Worm (Caenorhabditis elegans) whole organism, L1 larva: ENCODE results near the gene plpp-1.1.

ENCODE experiments used
- C04F5.9 ChIP-seq: sonication (generic microtip); optimal IDR thresholded peaks from 2 replicates; lab custom pipeline; 2016; ENCODE audit warnings: missing genetic modification characterization, missing compliant biosample characterization
- C16A3.4 ChIP-seq: fragments of 150-350 bp; optimal IDR thresholded peaks from 2 replicates; lab custom pipeline; 2014; ENCODE audit warnings: missing biosample characterization, missing genetic modification characterization
- F16B12.6 ChIP-seq: fragments of 150-350 bp; optimal IDR thresholded peaks from 2 replicates; lab custom pipeline; 2014; ENCODE audit warnings: missing biosample characterization, missing genetic modification characterization
- aly-2 ChIP-seq: fragments of 150-350 bp; optimal IDR thresholded peaks from 2 replicates; lab custom pipeline; 2014; ENCODE audit warnings: missing biosample characterization, missing genetic modification characterization
- ama-1 ChIP-seq: fragments of 150-350 bp; optimal IDR thresholded peaks from 2 replicates; lab custom pipeline; 2014
- blmp-1 ChIP-seq: fragments of 150-350 bp; optimal IDR thresholded peaks from 2 replicates; lab custom pipeline; 2014; ENCODE audit warnings: missing biosample characterization, missing genetic modification characterization
- ceh-82 ChIP-seq, 3 experiments: fragments of 150-350 bp in 1 of 3; sonication (generic microtip) in 2 of 3; optimal IDR thresholded peaks; 2 replicates each; lab custom pipeline; 2014 to 2017; ENCODE audit warnings: missing biosample characterization in 3 of 3, missing genetic modification characterization in 3 of 3
- ceh-90 ChIP-seq: sonication (generic microtip); optimal IDR thresholded peaks from 2 replicates; lab custom pipeline; 2016; ENCODE audit warnings: missing genetic modification characterization, missing compliant biosample characterization
- dsc-1 ChIP-seq: sonication (generic microtip); optimal IDR thresholded peaks from 2 replicates; lab custom pipeline; 2016; ENCODE audit warnings: mild to moderate bottlenecking, missing genetic modification characterization, missing compliant biosample characterization
- elt-2 ChIP-seq: sonication (generic microtip); optimal IDR thresholded peaks from 2 replicates; lab custom pipeline; 2016; ENCODE audit warnings: missing genetic modification characterization, mild to moderate bottlenecking, inconsistent platforms, missing compliant biosample characterization, missing genetic modification reagents
- elt-3 ChIP-seq, 6 experiments: fragments of 150-350 bp in 1 of 6; sonication (generic microtip); optimal IDR thresholded peaks; 2 replicates each; lab custom pipeline; 2017 to 2018; ENCODE audit warnings: missing biosample characterization in 6 of 6, missing genetic modification characterization in 6 of 6, inconsistent platforms in 1 of 6
- ets-5 ChIP-seq: fragments of 200-800 bp; sonication (Bioruptor generic); IDR thresholded peaks from 2 replicates; pipeline ENCODE4 v1.3.6; 2022; ENCODE audit warnings: missing genetic modification characterization, missing compliant biosample characterization
- fkh-4 ChIP-seq: sonication (generic microtip); optimal IDR thresholded peaks from 2 replicates; lab custom pipeline; 2016; ENCODE audit warnings: missing compliant biosample characterization, missing genetic modification characterization, borderline replicate concordance
- hlh-4 ChIP-seq: sonication (generic microtip); optimal IDR thresholded peaks from 2 replicates; lab custom pipeline; 2016; ENCODE audit warnings: mild to moderate bottlenecking, missing genetic modification characterization, missing compliant biosample characterization
- hpl-2 ChIP-seq: fragments of 150-350 bp; optimal IDR thresholded peaks from 2 replicates; lab custom pipeline; 2014; ENCODE audit warnings: missing biosample characterization, missing genetic modification reagents, missing genetic modification characterization
- irx-1 ChIP-seq: sonication (generic microtip); optimal IDR thresholded peaks from 2 replicates; lab custom pipeline; 2016; ENCODE audit warnings: missing genetic modification characterization, missing compliant biosample characterization
- lin-13 ChIP-seq: fragments of 150-350 bp; optimal IDR thresholded peaks from 2 replicates; lab custom pipeline; 2014; ENCODE audit warnings: missing biosample characterization, missing genetic modification reagents, missing genetic modification characterization
- lin-15B ChIP-seq: fragments of 150-350 bp; sonication (generic microtip); optimal IDR thresholded peaks from 3 replicates; lab custom pipeline; 2014; ENCODE audit warnings: missing biosample characterization, missing genetic modification characterization
- lin-35 ChIP-seq, 2 experiments: fragments of 150-350 bp; optimal IDR thresholded peaks; 2 replicates each; lab custom pipeline; 2014; ENCODE audit warnings: missing biosample characterization in 2 of 2, missing genetic modification characterization in 2 of 2, missing genetic modification reagents in 2 of 2
- lir-3 ChIP-seq: sonication (generic microtip); optimal IDR thresholded peaks from 2 replicates; lab custom pipeline; 2016; ENCODE audit warnings: mild to moderate bottlenecking, missing genetic modification characterization, moderate library complexity, missing compliant biosample characterization; ENCODE audit not compliant: poor library complexity
- mab-9 ChIP-seq: fragments of 200-800 bp; sonication (Bioruptor generic); IDR thresholded peaks from 2 replicates; pipeline ENCODE4 v1.3.6; 2022; ENCODE audit warnings: missing genetic modification reagents, missing genetic modification characterization, missing compliant biosample characterization
- mdl-1 ChIP-seq, 2 experiments: fragments of 150-350 bp; optimal IDR thresholded peaks; 2 replicates each; lab custom pipeline; 2014 to 2017; ENCODE audit warnings: missing biosample characterization in 2 of 2, missing genetic modification characterization in 2 of 2, inconsistent platforms in 1 of 2
- nhr-12 ChIP-seq: sonication (generic microtip); optimal IDR thresholded peaks from 2 replicates; lab custom pipeline; 2017; ENCODE audit warnings: missing biosample characterization, missing genetic modification characterization
- nhr-19 ChIP-seq: fragments of 200-800 bp; sonication (Bioruptor generic); conservative IDR thresholded peaks from 2 replicates; pipeline ENCODE4 v1.3.6; 2022; ENCODE audit warnings: missing genetic modification characterization, missing compliant biosample characterization
- nhr-20 ChIP-seq: sonication (generic microtip); optimal IDR thresholded peaks from 2 replicates; lab custom pipeline; 2016; ENCODE audit warnings: mild to moderate bottlenecking, missing genetic modification characterization, missing compliant biosample characterization
- nhr-237 ChIP-seq: fragments of 150-350 bp; optimal IDR thresholded peaks from 2 replicates; lab custom pipeline; 2014; ENCODE audit warnings: missing biosample characterization, missing genetic modification characterization
- nhr-28 ChIP-seq: fragments of 150-350 bp; optimal IDR thresholded peaks from 2 replicates; lab custom pipeline; 2014; ENCODE audit warnings: missing biosample characterization, missing genetic modification characterization
- nhr-71 ChIP-seq: sonication (generic microtip); optimal IDR thresholded peaks from 2 replicates; lab custom pipeline; 2016; ENCODE audit warnings: mild to moderate bottlenecking, missing genetic modification characterization, moderate library complexity, missing compliant biosample characterization
- nhr-76 ChIP-seq: sonication (generic microtip); optimal IDR thresholded peaks from 2 replicates; lab custom pipeline; 2017; ENCODE audit warnings: missing biosample characterization, missing genetic modification characterization
- nhr-77 ChIP-seq: fragments of 150-350 bp; optimal IDR thresholded peaks from 2 replicates; lab custom pipeline; 2014; ENCODE audit warnings: missing biosample characterization, missing genetic modification characterization
- nhr-84 ChIP-seq: sonication (generic microtip); optimal IDR thresholded peaks from 2 replicates; lab custom pipeline; 2017; ENCODE audit warnings: missing biosample characterization, missing genetic modification characterization
- nhr-85 ChIP-seq: sonication (generic microtip); peaks from one replicate; lab custom pipeline; 2016; ENCODE audit warnings: missing genetic modification characterization, inconsistent platforms, missing compliant biosample characterization
- nhr-90 ChIP-seq: sonication (generic microtip); optimal IDR thresholded peaks from 2 replicates; lab custom pipeline; 2016; ENCODE audit warnings: mild to moderate bottlenecking, missing genetic modification characterization, missing compliant biosample characterization; ENCODE audit not compliant: poor library complexity
- pag-3 ChIP-seq: sonication (generic microtip); optimal IDR thresholded peaks from 2 replicates; lab custom pipeline; 2017; ENCODE audit warnings: missing genetic modification characterization, mild to moderate bottlenecking, missing compliant biosample characterization, antibody characterized with exemption, borderline replicate concordance; ENCODE audit not compliant: insufficient read depth
- pax-3 ChIP-seq: fragments of 200-800 bp; sonication (Bioruptor generic); optimal IDR thresholded peaks from 2 replicates; lab custom pipeline; 2018; ENCODE audit warnings: mild to moderate bottlenecking, missing genetic modification characterization, moderate library complexity, missing compliant biosample characterization
- rnt-1 ChIP-seq: sonication (generic microtip); optimal IDR thresholded peaks from 2 replicates; lab custom pipeline; 2016; ENCODE audit warnings: mild to moderate bottlenecking, missing genetic modification characterization, moderate library complexity, missing compliant biosample characterization
- snu-23 ChIP-seq: sonication (generic microtip); optimal IDR thresholded peaks from 2 replicates; lab custom pipeline; 2016; ENCODE audit warnings: missing genetic modification characterization, missing compliant biosample characterization
- sup-37 ChIP-seq: fragments of 200-800 bp; sonication (Bioruptor generic); optimal IDR thresholded peaks from 2 replicates; lab custom pipeline; 2018; ENCODE audit warnings: mild to moderate bottlenecking, missing genetic modification characterization, missing compliant biosample characterization
- swsn-7 ChIP-seq: sonication (generic microtip); optimal IDR thresholded peaks from 2 replicates; lab custom pipeline; 2016; ENCODE audit warnings: missing genetic modification characterization, missing compliant biosample characterization
- tbx-2 ChIP-seq: sonication (generic microtip); optimal IDR thresholded peaks from 2 replicates; lab custom pipeline; 2016; ENCODE audit warnings: missing genetic modification characterization, missing compliant biosample characterization
- unc-130 ChIP-seq: fragments of 150-350 bp; optimal IDR thresholded peaks from 2 replicates; lab custom pipeline; 2017; ENCODE audit warnings: missing biosample characterization, missing genetic modification characterization, inconsistent platforms
- unc-62 ChIP-seq: fragments of 150-350 bp; optimal IDR thresholded peaks from 2 replicates; lab custom pipeline; 2014; ENCODE audit warnings: missing biosample characterization, missing genetic modification reagents, missing genetic modification characterization
- zip-4 ChIP-seq: fragments of 200-800 bp; sonication (Bioruptor generic); optimal IDR thresholded peaks from 2 replicates; lab custom pipeline; 2018; ENCODE audit warnings: mild to moderate bottlenecking, missing genetic modification characterization, moderate library complexity, missing compliant biosample characterization
- ztf-4 ChIP-seq: fragments of 150-350 bp; optimal IDR thresholded peaks from 2 replicates; lab custom pipeline; 2014; ENCODE audit warnings: missing biosample characterization, missing genetic modification characterization

plpp-1.1 gene

ce11 chrII:3891124-3891523 is 36.7 kb downstream of the plpp-1.1 start, which contains the start of gene F53C3.8:
F53C3.8 (plus strand) TSS chrII:3891424.
- TF ChIP-seq nhr-77 (tag; lab: Kevin White, UChicago): no peak
- TF ChIP-seq unc-130 (tag; lab: Kevin White, UChicago): no peak
- no peak for TF ChIP-seq pag-3
- TF ChIP-seq nhr-84 (tag; lab: Kevin White, UChicago): no peak
- TF ChIP-seq dsc-1 (tag; lab: Kevin White, UChicago): no peak
- TF ChIP-seq C04F5.9 (tag; lab: Kevin White, UChicago): no peak
- no peak for TF ChIP-seq lir-3
- no peak for TF ChIP-seq mab-9
- TF ChIP-seq nhr-85 (tag; lab: Kevin White, UChicago): no peak
- no peak for TF ChIP-seq nhr-90 (tag; lab: Kevin White, UChicago)
- no peak for TF ChIP-seq blmp-1 (tag; lab: Kevin White, UChicago)
- TF ChIP-seq lin-13 (GFP tag; lab: Kevin White, UChicago): no peak
- no peak for TF ChIP-seq unc-62
- TF ChIP-seq swsn-7 (tag; lab: Kevin White, UChicago): no peak
- TF ChIP-seq fkh-4 (tag; lab: Kevin White, UChicago): no peak
- no peak for TF ChIP-seq lin-35 (GFP tag; optimal IDR thresholded peaks at IDR 0.05; lab: Kevin White, UChicago)
- TF ChIP-seq ets-5 (GFP tag; lab: Robert Waterston, UW): no peak
- no peak for TF ChIP-seq tbx-2 (tag; lab: Kevin White, UChicago)
- no peak for TF ChIP-seq hlh-4 (tag; lab: Kevin White, UChicago)
- no peak for TF ChIP-seq pax-3 (tag; lab: Kevin White, UChicago)

ce11 chrII:3879945-3880344 is 47.8 kb downstream of the plpp-1.1 start, which contains the start of gene nhr-166:
nhr-166 (plus strand) TSS chrII:3880245.
- no peak for TF ChIP-seq swsn-7 (tag; lab: Kevin White, UChicago)
- TF ChIP-seq irx-1 (tag; lab: Kevin White, UChicago): no peak
- no peak for TF ChIP-seq aly-2
- TF ChIP-seq nhr-76: no peak
- TF ChIP-seq ama-1 (lab: Kevin White, UChicago): no peak
- TF ChIP-seq nhr-237 (tag; lab: Kevin White, UChicago): no peak
- TF ChIP-seq hpl-2: no peak
- TF ChIP-seq mdl-1 (tag; optimal IDR thresholded peaks at IDR 0.05; lab: Kevin White, UChicago): no peak
- TF ChIP-seq elt-3 (tag; optimal IDR thresholded peaks at IDR 0.05; lab: Kevin White, UChicago): no peak
- TF ChIP-seq nhr-28 (tag; lab: Kevin White, UChicago): no peak
- TF ChIP-seq ceh-90 (tag; lab: Kevin White, UChicago): no peak
- TF ChIP-seq nhr-71: no peak
- TF ChIP-seq ztf-4 (tag; lab: Kevin White, UChicago): no peak
- no peak for TF ChIP-seq snu-23 (GFP tag; lab: Kevin White, UChicago)

DNA sequence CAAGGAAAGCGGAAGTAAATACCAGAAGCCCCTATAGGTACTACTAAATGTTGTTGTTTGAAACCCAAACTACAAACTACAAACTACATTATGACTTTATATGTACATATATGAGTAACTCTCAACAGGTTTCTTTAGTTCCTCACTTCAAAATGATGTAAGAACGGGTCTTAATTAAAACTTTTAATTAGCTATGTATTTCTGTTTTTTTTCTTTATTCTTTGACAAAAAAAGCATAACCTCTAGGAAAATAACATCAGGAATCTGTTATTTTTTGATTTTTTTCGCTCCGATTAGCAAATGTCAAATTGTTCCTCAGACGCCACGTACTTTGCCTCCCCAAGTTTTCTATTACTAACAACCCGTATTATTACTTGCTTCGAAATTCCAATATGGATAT is 49.5 kb downstream of the plpp-1.1 start, which contains the start of gene srh-250:
TSS of gene srh-250 (plus strand) at position 301 of the 400 bp plus-strand sequence.
- TF ChIP-seq C16A3.4 (tag; lab: Kevin White, UChicago) (no peak), zip-4 (GFP tag; lab: Kevin White, UChicago) (no peak), nhr-19 (no peak), fkh-4 (tag; lab: Kevin White, UChicago) (no peak), rnt-1 (tag; lab: Kevin White, UChicago) (no peak), nhr-90 (tag; lab: Kevin White, UChicago) (no peak), F16B12.6 (no peak), pax-3 (tag; lab: Kevin White, UChicago) (no peak), elt-2 (no peak), sup-37 (no peak), lin-15B (tag; lab: Kevin White, UChicago) (no peak), nhr-20 (tag; lab: Kevin White, UChicago) (no peak), ceh-82 (tag; optimal IDR thresholded peaks at IDR 0.05; lab: Kevin White, UChicago) (no peak), nhr-76 (no peak), nhr-12 (no peak)
